Fruit fly (Drosophila melanogaster) whole organism, wandering third instar larva: Measurements from ENCODE around the gene Ubc84D.

ENCODE experiments used
- Myc ChIP-seq: fragments of >200 bp; optimal IDR thresholded peaks from 2 replicates; lab custom pipeline; 2017
- Rel ChIP-seq, 2 experiments: fragments of 200-800 bp; sonication (Bioruptor generic) in 1 of 2; optimal IDR thresholded peaks; 2 replicates in 1 of 2; 3 replicates in 1 of 2; lab custom pipeline; 2016 to 2019; ENCODE audit warnings: mild to moderate bottlenecking in 2 of 2, missing biosample characterization in 2 of 2, missing genetic modification characterization in 2 of 2, moderate library complexity in 1 of 2
- Vsx2 ChIP-seq: fragments of 200-300, 225-300 bp; sonication (Bioruptor generic); optimal IDR thresholded peaks from 2 replicates; lab custom pipeline; 2018; ENCODE audit warnings: missing biosample characterization, missing genetic modification characterization; ENCODE audit not compliant: partially characterized antibody

DNA sequence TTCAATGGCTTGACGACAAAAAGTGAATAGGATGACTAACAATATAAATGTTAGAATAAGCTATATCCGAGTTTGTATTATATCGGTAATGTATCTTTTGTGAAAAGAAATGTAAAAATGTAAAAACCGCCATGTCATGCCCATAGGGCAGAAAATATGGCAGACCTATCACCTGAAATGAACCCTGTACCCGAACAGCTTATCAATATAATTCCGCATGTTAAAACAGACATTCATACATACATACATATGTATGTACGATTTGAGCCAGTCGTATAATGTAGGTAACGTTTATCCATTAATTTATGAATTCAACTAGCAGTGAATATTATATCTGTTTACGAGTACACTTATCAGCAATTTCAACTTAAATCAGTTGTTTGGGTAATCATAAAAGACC, 29.4 kb downstream of the Ubc84D start:
- TF ChIP-seq Rel (GFP tag; optimal IDR thresholded peaks at IDR 0.05; lab: Kevin White, UChicago) (no peak), Rel (tag; optimal IDR thresholded peaks at IDR 0.05; lab: Kevin White, UChicago) (no peak), Myc (no peak), Vsx2 (GFP tag; lab: Kevin White, UChicago) (no peak)
